Worm (Caenorhabditis elegans): ENCODE data around the gene ins-10.

Gene ins-10

ce11 chrV:14017476-14017875 lies 16.3 kb upstream of the ins-10 start, which contains the start of gene srh-308:
srh-308 (minus strand) TSS chrV:14017576.
- no peak for TF ChIP-seq mls-2 (tag; optimal IDR thresholded peaks at IDR 0.05)
- TF ChIP-seq M03D4.4 (tag; optimal IDR thresholded peaks at IDR 0.05): no peak
- TF ChIP-seq snpc-4 (tag; optimal IDR thresholded peaks at IDR 0.05): no peak
- TF ChIP-seq nhr-28 (tag; optimal IDR thresholded peaks at IDR 0.05): no peak
- TF ChIP-seq zip-8 (tag; optimal IDR thresholded peaks at IDR 0.05): no peak
- no peak for TF ChIP-seq nhr-237 (tag; optimal IDR thresholded peaks at IDR 0.05)
- TF ChIP-seq hlh-1 (tag; optimal IDR thresholded peaks at IDR 0.05): no peak
- TF ChIP-seq nhr-2 (tag; optimal IDR thresholded peaks at IDR 0.05): no peak
- TF ChIP-seq unc-120 (tag; optimal IDR thresholded peaks at IDR 0.05; ENCODE audit: poor library complexity, severe bottlenecking): no peak
- no peak for TF ChIP-seq drap-1 (GFP tag; optimal IDR thresholded peaks at IDR 0.05)
- no peak for TF ChIP-seq lin-13 (tag; optimal IDR thresholded peaks at IDR 0.05)
- no peak for TF ChIP-seq elt-1 (tag; optimal IDR thresholded peaks at IDR 0.05; ENCODE audit: borderline replicate concordance, insufficient read depth)
- TF ChIP-seq ceh-43 (GFP tag; optimal IDR thresholded peaks at IDR 0.05): no peak
- no peak for TF ChIP-seq ces-1 (GFP tag; optimal IDR thresholded peaks at IDR 0.05)
- no peak for TF ChIP-seq nhr-12 (tag; optimal IDR thresholded peaks at IDR 0.05)
- TF ChIP-seq ceh-83 (GFP tag; optimal IDR thresholded peaks at IDR 0.05): no peak
- TF ChIP-seq unc-39 (tag; optimal IDR thresholded peaks at IDR 0.05): no peak
- TF ChIP-seq unc-62 (GFP tag; optimal IDR thresholded peaks at IDR 0.05): no peak

ce11 chrV:14018640-14019039 lies 15.1 kb upstream of the ins-10 start, which contains the start of the genes mtl-2 and T08G5.1:
mtl-2 (minus strand) TSS chrV:14018673.
T08G5.1 (plus strand) TSS chrV:14018766.
- no peak for TF ChIP-seq pha-4 (tag; optimal IDR thresholded peaks at IDR 0.05)
- TF ChIP-seq M03D4.4 (tag; optimal IDR thresholded peaks at IDR 0.05): no peak
- no peak for TF ChIP-seq sptf-1 (tag; optimal IDR thresholded peaks at IDR 0.05)

ce11 chrV:14023074-14023473 lies 10.7 kb upstream of the ins-10 start, which contains the start of gene T08G5.15:
T08G5.15 (minus strand) TSS chrV:14023174.
- TF ChIP-seq unc-120 (tag; optimal IDR thresholded peaks at IDR 0.05; ENCODE audit: poor library complexity, severe bottlenecking) (no peak), ceh-83 (GFP tag; optimal IDR thresholded peaks at IDR 0.05) (no peak), sem-2 (GFP tag; optimal IDR thresholded peaks at IDR 0.05) (no peak), ham-2 (GFP tag; optimal IDR thresholded peaks at IDR 0.05) (no peak), M03D4.4 (tag; optimal IDR thresholded peaks at IDR 0.05) (no peak), zip-8 (tag; optimal IDR thresholded peaks at IDR 0.05) (no peak), tbx-8 (GFP tag; optimal IDR thresholded peaks at IDR 0.05) (no peak), nhr-2 (tag; optimal IDR thresholded peaks at IDR 0.05) (no peak), nhr-237 (tag; optimal IDR thresholded peaks at IDR 0.05) (no peak)

ce11 chrV:14026194-14026593 lies 7.6 kb upstream of the ins-10 start, which contains the start of gene T08G5.2:
T08G5.2 (minus strand) TSS chrV:14026294.
- TF ChIP-seq tbx-8 (GFP tag; optimal IDR thresholded peaks at IDR 0.05) (no peak), lsy-2 (tag; optimal IDR thresholded peaks at IDR 0.05) (no peak), M03D4.4 (tag; optimal IDR thresholded peaks at IDR 0.05) (no peak)

- TF ChIP-seq ham-2 (GFP tag; optimal IDR thresholded peaks at IDR 0.05) (no peak), lin-32 (GFP tag; optimal IDR thresholded peaks at IDR 0.05) (no peak), sptf-1 (tag; optimal IDR thresholded peaks at IDR 0.05) (no peak), lin-13 (tag; optimal IDR thresholded peaks at IDR 0.05) (no peak), ces-1 (GFP tag; optimal IDR thresholded peaks at IDR 0.05) (no peak), mab-5 (tag; optimal IDR thresholded peaks at IDR 0.05) (no peak), cnd-1 (tag; optimal IDR thresholded peaks at IDR 0.05) (no peak), ceh-83 (GFP tag; optimal IDR thresholded peaks at IDR 0.05) (no peak), nhr-2 (tag; optimal IDR thresholded peaks at IDR 0.05) (no peak), hlh-1 (tag; optimal IDR thresholded peaks at IDR 0.05) (no peak), M03D4.4 (tag; optimal IDR thresholded peaks at IDR 0.05) (no peak), nhr-28 (tag; optimal IDR thresholded peaks at IDR 0.05) (no peak), sem-2 (GFP tag; optimal IDR thresholded peaks at IDR 0.05) (no peak), nhr-237 (tag; optimal IDR thresholded peaks at IDR 0.05) (no peak)
Observed at ce11 chrV:14027384-14027783, 6.4 kb upstream of the ins-10 start, which contains the start of gene T08G5.3. T08G5.3 (minus strand) TSS chrV:14027484.

- TF ChIP-seq nhr-28 (tag; optimal IDR thresholded peaks at IDR 0.05) (no peak), unc-39 (tag; optimal IDR thresholded peaks at IDR 0.05) (no peak), elt-1 (tag; optimal IDR thresholded peaks at IDR 0.05; ENCODE audit: borderline replicate concordance, insufficient read depth) (no peak), cnd-1 (tag; optimal IDR thresholded peaks at IDR 0.05) (peak; percentile 14), flh-1 (GFP tag; optimal IDR thresholded peaks at IDR 0.05) (no peak), lsy-2 (tag; optimal IDR thresholded peaks at IDR 0.05) (no peak), unc-62 (GFP tag; optimal IDR thresholded peaks at IDR 0.05) (no peak)
Observed at ce11 chrV:14028256-14028743, 5.4 kb upstream of the ins-10 start.
